Worm (Caenorhabditis elegans) whole organism, young adult: ENCODE measurements around the gene M02D8.3.

Experiments used
- B0035.1 ChIP-seq: sonication (generic microtip); optimal IDR thresholded peaks from 2 replicates; lab custom pipeline; 2016; ENCODE audit warnings: missing genetic modification characterization, mild to moderate bottlenecking, missing compliant biosample characterization, missing genotype, missing genetic modification reagents
- B0261.1 ChIP-seq: sonication (generic microtip); optimal IDR thresholded peaks from 2 replicates; lab custom pipeline; 2016; ENCODE audit warnings: mild to moderate bottlenecking, missing genetic modification characterization, moderate library complexity, missing compliant biosample characterization
- B0336.3 ChIP-seq: fragments of 200-800 bp; sonication (Bioruptor generic); IDR thresholded peaks from 2 replicates; pipeline ENCODE4 v1.3.6; 2022; ENCODE audit warnings: missing genetic modification characterization, missing compliant biosample characterization
- D2030.7 ChIP-seq: fragments of 200-800 bp; sonication (Bioruptor generic); IDR thresholded peaks from 2 replicates; pipeline ENCODE4 v1.3.6; 2022; ENCODE audit warnings: missing genetic modification reagents, missing genetic modification characterization, missing compliant biosample characterization
- F22D6.2 ChIP-seq: sonication (generic microtip); optimal IDR thresholded peaks from 2 replicates; lab custom pipeline; 2016; ENCODE audit warnings: mild to moderate bottlenecking, missing genetic modification characterization, missing compliant biosample characterization
- F39B2.1 ChIP-seq: fragments of 200-800 bp; sonication (Bioruptor generic); IDR thresholded peaks from 2 replicates; pipeline ENCODE4 v1.3.6; 2022; ENCODE audit warnings: missing genetic modification reagents, missing genetic modification characterization, missing compliant biosample characterization
- F49E8.2 ChIP-seq: sonication (generic microtip); optimal IDR thresholded peaks from 3 replicates; lab custom pipeline; 2017; ENCODE audit warnings: missing genetic modification characterization, mild to moderate bottlenecking, missing compliant biosample characterization, antibody characterized with exemption, moderate library complexity; ENCODE audit not compliant: insufficient read depth
- Y53G8AR.9 ChIP-seq: fragments of 200-800 bp; sonication (Bioruptor generic); conservative IDR thresholded peaks from 2 replicates; pipeline ENCODE4 v1.3.6; 2022; ENCODE audit warnings: missing genetic modification reagents, missing genetic modification characterization, missing compliant biosample characterization
- Y56A3A.18 ChIP-seq: fragments of 200-800 bp; sonication (Bioruptor generic); IDR thresholded peaks from 2 replicates; pipeline ENCODE4 v1.3.6; 2022; ENCODE audit warnings: missing genetic modification reagents, missing genetic modification characterization, missing compliant biosample characterization
- Y67H2A.10 ChIP-seq: fragments of 200-800 bp; sonication (Bioruptor generic); conservative IDR thresholded peaks from 2 replicates; pipeline ENCODE4 v1.3.6; 2022; ENCODE audit warnings: missing genetic modification reagents, missing genetic modification characterization, missing compliant biosample characterization
- aptf-3 ChIP-seq: fragments of 200-800 bp; sonication (Bioruptor generic); IDR thresholded peaks from 2 replicates; pipeline ENCODE4 v1.3.6; 2022; ENCODE audit warnings: missing genetic modification characterization, missing compliant biosample characterization
- atf-7 ChIP-seq: sonication (generic microtip); optimal IDR thresholded peaks from 2 replicates; lab custom pipeline; 2017; ENCODE audit warnings: mild to moderate bottlenecking, missing genetic modification characterization, missing compliant biosample characterization
- attf-3 ChIP-seq: fragments of 200-800 bp; sonication (Bioruptor generic); conservative IDR thresholded peaks from 2 replicates; pipeline ENCODE4 v1.3.6; 2022; ENCODE audit warnings: missing genetic modification reagents, missing genetic modification characterization, missing compliant biosample characterization
- bed-1 ChIP-seq: fragments of 200-800 bp; sonication (Bioruptor generic); IDR thresholded peaks from 2 replicates; pipeline ENCODE4 v1.3.6; 2022; ENCODE audit warnings: missing genetic modification reagents, missing genetic modification characterization, missing compliant biosample characterization
- cebp-2 ChIP-seq: fragments of 200-800 bp; sonication (Bioruptor generic); IDR thresholded peaks from 2 replicates; pipeline ENCODE4 v1.3.6; 2022; ENCODE audit warnings: missing genetic modification characterization, missing compliant biosample characterization
- ceh-100 ChIP-seq: fragments of 200-800 bp; sonication (Bioruptor generic); IDR thresholded peaks from 2 replicates; pipeline ENCODE4 v1.3.6; 2022; ENCODE audit warnings: missing genetic modification reagents, missing genetic modification characterization, missing compliant biosample characterization
- ceh-79 ChIP-seq: sonication (generic microtip); optimal IDR thresholded peaks from 2 replicates; lab custom pipeline; 2017; ENCODE audit warnings: mild to moderate bottlenecking, missing genetic modification characterization, missing compliant biosample characterization
- ets-4 ChIP-seq: fragments of 200-800 bp; sonication (Bioruptor generic); optimal IDR thresholded peaks from 2 replicates; lab custom pipeline; 2018; ENCODE audit warnings: mild to moderate bottlenecking, missing genetic modification characterization, missing compliant biosample characterization
- hlh-12 ChIP-seq: sonication (generic microtip); optimal IDR thresholded peaks from 2 replicates; lab custom pipeline; 2016; ENCODE audit warnings: missing genetic modification characterization, missing compliant biosample characterization
- hlh-26 ChIP-seq: fragments of 200-800 bp; sonication (Bioruptor generic); conservative IDR thresholded peaks from 2 replicates; pipeline ENCODE4 v1.3.6; 2022; ENCODE audit warnings: missing genetic modification reagents, missing genetic modification characterization, missing compliant biosample characterization
- hmg-1.2 ChIP-seq: fragments of 200-800 bp; sonication (Bioruptor generic); IDR thresholded peaks from 2 replicates; pipeline ENCODE4 v1.3.6; 2022; ENCODE audit warnings: missing genetic modification reagents, missing genetic modification characterization, missing compliant biosample characterization
- hrde-1 ChIP-seq: sonication (generic microtip); optimal IDR thresholded peaks from 2 replicates; lab custom pipeline; 2016; ENCODE audit warnings: missing genetic modification characterization, mild to moderate bottlenecking, missing compliant biosample characterization, moderate library complexity, missing genotype, missing genetic modification reagents, borderline replicate concordance
- lin-35 ChIP-seq, 3 experiments: fragments of 150-350 bp in 2 of 3; sonication (generic microtip) in 1 of 3; optimal IDR thresholded peaks; 2 replicates each; lab custom pipeline; 2014 to 2018; ENCODE audit warnings: missing biosample characterization in 3 of 3, missing genetic modification characterization in 3 of 3, missing genetic modification reagents in 3 of 3
- lin-54 ChIP-seq: fragments of 200-800 bp; sonication (Bioruptor generic); optimal IDR thresholded peaks from 2 replicates; lab custom pipeline; 2018; ENCODE audit warnings: mild to moderate bottlenecking, missing genetic modification characterization, missing compliant biosample characterization
- madf-8 ChIP-seq: fragments of 200-800 bp; sonication (Bioruptor generic); conservative IDR thresholded peaks from 2 replicates; pipeline ENCODE4 v1.3.6; 2022; ENCODE audit warnings: missing genetic modification reagents, missing genetic modification characterization, missing compliant biosample characterization
- mcd-1 ChIP-seq: fragments of 200-800 bp; sonication (Bioruptor generic); IDR thresholded peaks from 2 replicates; pipeline ENCODE4 v1.3.6; 2022; ENCODE audit warnings: missing genetic modification reagents, missing genetic modification characterization, missing compliant biosample characterization
- mxl-1 ChIP-seq: sonication (generic microtip); optimal IDR thresholded peaks from 2 replicates; lab custom pipeline; 2016; ENCODE audit warnings: missing genetic modification characterization, missing compliant biosample characterization
- nhr-80 ChIP-seq: sonication (generic microtip); optimal IDR thresholded peaks from 2 replicates; lab custom pipeline; 2016; ENCODE audit warnings: missing genetic modification characterization, missing compliant biosample characterization
- nhr-90 ChIP-seq: sonication (generic microtip); optimal IDR thresholded peaks from 2 replicates; lab custom pipeline; 2016; ENCODE audit warnings: missing genotype, mild to moderate bottlenecking, missing genetic modification characterization, missing compliant biosample characterization
- pbrm-1 ChIP-seq: fragments of 200-800 bp; sonication (Bioruptor generic); IDR thresholded peaks from 2 replicates; pipeline ENCODE4 v1.3.6; 2022; ENCODE audit warnings: missing genetic modification reagents, missing genetic modification characterization, missing compliant biosample characterization
- pha-4 ChIP-seq: fragments of 150-350 bp; sonication (generic microtip); optimal IDR thresholded peaks from 2 replicates; lab custom pipeline; 2014; ENCODE audit warnings: missing biosample characterization, missing genetic modification reagents, missing genetic modification characterization
- sdz-38 ChIP-seq: sonication (generic microtip); optimal IDR thresholded peaks from 2 replicates; lab custom pipeline; 2016; ENCODE audit warnings: missing genotype, missing genetic modification characterization, missing compliant biosample characterization
- somi-1 ChIP-seq: fragments of 200-800 bp; sonication (Bioruptor generic); optimal IDR thresholded peaks from 2 replicates; lab custom pipeline; 2018; ENCODE audit warnings: mild to moderate bottlenecking, missing genetic modification characterization, missing compliant biosample characterization
- tbp1 ChIP-seq: fragments of 200-800 bp; sonication (Bioruptor generic); optimal IDR thresholded peaks from 2 replicates; lab custom pipeline; 2018; ENCODE audit warnings: mild to moderate bottlenecking, missing genetic modification characterization, missing compliant biosample characterization
- tlf-1 ChIP-seq: fragments of 200-800 bp; sonication (Bioruptor generic); optimal IDR thresholded peaks from 2 replicates; lab custom pipeline; 2018; ENCODE audit warnings: mild to moderate bottlenecking, missing genetic modification characterization, missing compliant biosample characterization
- xnd-1 ChIP-seq: sonication (generic microtip); optimal IDR thresholded peaks from 2 replicates; lab custom pipeline; 2016; ENCODE audit warnings: missing genotype, missing genetic modification reagents, missing genetic modification characterization, missing compliant biosample characterization
- zfh-2 ChIP-seq: fragments of 200-800 bp; sonication (Bioruptor generic); conservative IDR thresholded peaks from 2 replicates; pipeline ENCODE4 v1.3.6; 2022; ENCODE audit warnings: missing genetic modification reagents, missing genetic modification characterization, missing compliant biosample characterization

Gene M02D8.3

ce11 chrX:8745524-8745923, 8.7 kb upstream of the M02D8.3 start:
- no peak for TF ChIP-seq F22D6.2 (tag; lab: Kevin White, UChicago)
- TF ChIP-seq lin-35 (GFP tag; optimal IDR thresholded peaks at IDR 0.05; lab: Kevin White, UChicago), result no peak
- no peak for TF ChIP-seq nhr-90
- no peak for TF ChIP-seq hlh-26 (GFP tag; lab: Robert Waterston, UW)
- TF ChIP-seq pha-4, result no peak
- TF ChIP-seq cebp-2 (GFP tag; lab: Robert Waterston, UW), result no peak
- no peak for TF ChIP-seq mcd-1 (GFP tag; lab: Robert Waterston, UW)
- TF ChIP-seq F49E8.2, result no peak

DNA sequence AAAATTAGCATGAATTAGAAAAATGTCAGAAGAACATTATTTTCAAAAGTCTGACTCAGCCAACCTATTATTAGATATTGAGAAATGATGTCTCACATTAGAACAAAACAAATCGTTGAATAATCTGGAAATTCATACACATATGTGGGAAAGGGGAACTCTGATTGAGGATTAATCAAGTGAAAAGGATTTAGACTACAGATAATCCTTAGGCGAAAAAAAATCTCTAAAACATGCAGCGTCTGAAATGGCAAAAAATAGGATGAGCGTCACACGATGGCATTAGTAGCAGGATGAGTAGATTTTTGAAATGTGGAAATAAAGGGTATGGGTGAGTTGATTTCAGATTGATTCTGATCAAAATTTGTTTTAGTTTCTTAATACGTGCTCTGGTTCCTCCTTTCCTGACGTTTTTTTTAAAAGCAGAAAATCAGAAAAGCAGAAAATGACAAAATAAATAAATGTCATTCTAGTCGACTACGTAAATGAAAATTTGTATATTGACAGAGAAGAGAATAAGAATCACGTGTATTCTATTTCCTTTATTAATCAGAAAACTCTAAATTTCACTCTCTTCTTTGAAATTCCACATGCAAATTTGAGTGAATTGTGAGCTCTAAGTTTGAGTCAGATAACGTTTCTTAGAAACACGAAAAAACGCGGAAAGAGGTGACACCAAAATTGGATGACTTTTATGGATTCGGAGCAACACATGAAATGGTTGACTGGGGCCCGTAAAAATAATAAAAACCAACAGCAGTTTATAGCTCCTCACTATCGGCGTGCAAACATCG, 7.6 kb upstream of the M02D8.3 start:
- TF ChIP-seq sdz-38 (no peak), ceh-100 (GFP tag; lab: Robert Waterston, UW) (no peak), aptf-3 (GFP tag; lab: Robert Waterston, UW) (no peak), B0261.1 (tag; lab: Kevin White, UChicago) (no peak), B0336.3 (no peak), nhr-90 (no peak), Y53G8AR.9 (GFP tag; lab: Robert Waterston, UW) (no peak), bed-1 (GFP tag; lab: Robert Waterston, UW) (no peak), hmg-1.2 (GFP tag; lab: Robert Waterston, UW) (no peak), zfh-2 (GFP tag; lab: Robert Waterston, UW) (no peak), lin-54 (no peak), ets-4 (GFP tag; lab: Kevin White, UChicago) (no peak), tbp1 (GFP tag; lab: Kevin White, UChicago) (no peak), tlf-1 (GFP tag; lab: Kevin White, UChicago) (no peak), D2030.7 (GFP tag; lab: Robert Waterston, UW) (no peak), madf-8 (no peak), lin-35 (GFP tag; optimal IDR thresholded peaks at IDR 0.05; lab: Kevin White, UChicago) (no peak)
- TF ChIP-seq, all 124 proteins: peak for 0

DNA sequence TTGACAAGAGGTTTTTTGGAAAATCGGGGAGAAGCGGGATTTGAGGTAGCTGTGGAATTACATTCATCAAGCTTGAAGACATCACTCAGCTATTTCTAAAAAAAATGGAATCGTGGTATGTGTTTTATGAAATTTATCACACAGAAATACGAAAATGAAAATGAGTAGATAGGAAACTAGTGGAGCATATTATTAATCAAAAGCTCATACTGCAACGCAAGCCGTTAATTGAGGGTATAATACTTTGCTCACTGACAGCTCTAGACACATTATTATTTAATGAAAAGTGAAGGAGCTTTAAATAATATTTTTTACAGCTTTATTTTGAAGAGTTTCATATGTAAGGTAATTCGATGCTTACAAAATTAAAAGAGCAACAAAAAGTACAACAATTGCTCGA, 6.1 kb upstream of the M02D8.3 start, which contains the start of gene M02D8.7:
Gene M02D8.7, minus strand, starts transcription at position 101 of the 400 bp plus-strand sequence.
- TF ChIP-seq nhr-90 (no peak), Y56A3A.18 (GFP tag; lab: Robert Waterston, UW) (no peak), mxl-1 (tag; lab: Kevin White, UChicago) (no peak), pbrm-1 (GFP tag; lab: Robert Waterston, UW) (no peak), hrde-1 (tag; lab: Kevin White, UChicago) (no peak), F49E8.2 (no peak), Y67H2A.10 (GFP tag; lab: Robert Waterston, UW) (no peak), attf-3 (GFP tag; lab: Robert Waterston, UW) (no peak), hlh-12 (tag; lab: Kevin White, UChicago) (no peak), zfh-2 (GFP tag; lab: Robert Waterston, UW) (no peak), atf-7 (tag; lab: Kevin White, UChicago) (no peak), nhr-80 (no peak), F39B2.1 (GFP tag; lab: Robert Waterston, UW) (no peak), lin-54 (no peak), xnd-1 (no peak), ceh-79 (tag; lab: Kevin White, UChicago) (no peak), somi-1 (GFP tag; lab: Kevin White, UChicago) (no peak), aptf-3 (GFP tag; lab: Robert Waterston, UW) (no peak), B0035.1 (tag; lab: Kevin White, UChicago) (no peak)
